Fruit fly (Drosophila melanogaster): Measurements from ENCODE around the gene CG13308.

The CG13308 gene

dm6 chr3L:8813484-8813883 lies 5.1 kb downstream of the CG13308 start (continued):
- no peak for TF ChIP-seq CG2129 (GFP tag; IDR thresholded peaks at IDR 0.05; ENCODE audit: partially characterized antibody)
- TF ChIP-seq Fer3 (tag; optimal IDR thresholded peaks at IDR 0.05): peak; percentile 17
- TF ChIP-seq sc (optimal IDR thresholded peaks at IDR 0.05): no peak
- TF ChIP-seq sc (GFP tag; optimal IDR thresholded peaks at IDR 0.05): no peak
- no peak for TF ChIP-seq CG31441 (GFP tag; IDR thresholded peaks at IDR 0.05)
- TF ChIP-seq Kr (GFP tag; optimal IDR thresholded peaks at IDR 0.05): no peak
- no peak for TF ChIP-seq CG10431 (GFP tag; optimal IDR thresholded peaks at IDR 0.05)
- TF ChIP-seq corto (GFP tag; optimal IDR thresholded peaks at IDR 0.05): no peak
- no peak for TF ChIP-seq trem (tag; optimal IDR thresholded peaks at IDR 0.05)
- TF ChIP-seq CG13775 (GFP tag; optimal IDR thresholded peaks at IDR 0.05): no peak
- no peak for TF ChIP-seq ato (GFP tag; IDR thresholded peaks at IDR 0.05; ENCODE audit: partially characterized antibody)
- TF ChIP-seq CrebB (tag; optimal IDR thresholded peaks at IDR 0.05): no peak
- no peak for TF ChIP-seq CG6854 (GFP tag; optimal IDR thresholded peaks at IDR 0.05)
- TF ChIP-seq chinmo (GFP tag; IDR thresholded peaks at IDR 0.05; ENCODE audit: partially characterized antibody): no peak
- no peak for TF ChIP-seq amos (GFP tag; IDR thresholded peaks at IDR 0.05; ENCODE audit: partially characterized antibody)
- no peak for TF ChIP-seq Bteb2 (GFP tag; optimal IDR thresholded peaks at IDR 0.05)
- no peak for TF ChIP-seq CkIIα-i1 (GFP tag; IDR thresholded peaks at IDR 0.05)
- TF ChIP-seq Pdp1 (GFP tag; optimal IDR thresholded peaks at IDR 0.05): no peak
- no peak for TF ChIP-seq lbe (GFP tag; optimal IDR thresholded peaks at IDR 0.05)
- no peak for TF ChIP-seq chn (GFP tag; optimal IDR thresholded peaks at IDR 0.05)
- no peak for TF ChIP-seq stwl (tag; optimal IDR thresholded peaks at IDR 0.05)
- TF ChIP-seq eyg (GFP tag; optimal IDR thresholded peaks at IDR 0.05): no peak
- TF ChIP-seq CG16815 (GFP tag; optimal IDR thresholded peaks at IDR 0.05): no peak
- TF ChIP-seq Meics (GFP tag; optimal IDR thresholded peaks at IDR 0.05): no peak
- TF ChIP-seq CG30431 (GFP tag; optimal IDR thresholded peaks at IDR 0.05): no peak
- TF ChIP-seq CG10209 (GFP tag; optimal IDR thresholded peaks at IDR 0.05): no peak
- TF ChIP-seq lola (GFP tag; optimal IDR thresholded peaks at IDR 0.05): no peak
- no peak for TF ChIP-seq sens-2 (GFP tag; IDR thresholded peaks at IDR 0.05)
- TF ChIP-seq HmgD (GFP tag; optimal IDR thresholded peaks at IDR 0.05): no peak
- TF ChIP-seq CoRest (tag; optimal IDR thresholded peaks at IDR 0.05): peak; percentile 1
- no peak for TF ChIP-seq CG3281 (GFP tag; optimal IDR thresholded peaks at IDR 0.05)
- no peak for TF ChIP-seq Atf3 (GFP tag; optimal IDR thresholded peaks at IDR 0.05)
- no peak for TF ChIP-seq pita (GFP tag; optimal IDR thresholded peaks at IDR 0.05)
- no peak for TF ChIP-seq CG17612 (GFP tag; IDR thresholded peaks at IDR 0.05)
- no peak for TF ChIP-seq yki (optimal IDR thresholded peaks at IDR 0.05)
- TF ChIP-seq CG17328 (GFP tag; IDR thresholded peaks at IDR 0.05): peak; percentile 51
- no peak for TF ChIP-seq CG12155 (GFP tag; optimal IDR thresholded peaks at IDR 0.05)
- no peak for TF ChIP-seq unc-4 (GFP tag; IDR thresholded peaks at IDR 0.05; ENCODE audit: partially characterized antibody)
- no peak for TF ChIP-seq D (optimal IDR thresholded peaks at IDR 0.05)
- TF ChIP-seq D (GFP tag; optimal IDR thresholded peaks at IDR 0.05): peak; percentile 12
- no peak for TF ChIP-seq Doc2 (GFP tag; IDR thresholded peaks at IDR 0.05)
- TF ChIP-seq CG6791 (GFP tag; IDR thresholded peaks at IDR 0.05; ENCODE audit: partially characterized antibody): no peak
- TF ChIP-seq cwo (GFP tag; optimal IDR thresholded peaks at IDR 0.05): no peak
- TF ChIP-seq p53 (GFP tag; optimal IDR thresholded peaks at IDR 0.05): no peak
- no peak for TF ChIP-seq CG11398 (GFP tag; optimal IDR thresholded peaks at IDR 0.05)
- TF ChIP-seq Hsf (GFP tag; optimal IDR thresholded peaks at IDR 0.05): no peak
- no peak for TF ChIP-seq CG4360 (GFP tag; IDR thresholded peaks at IDR 0.05)
- no peak for TF ChIP-seq CG2202 (tag; optimal IDR thresholded peaks at IDR 0.05)
- TF ChIP-seq nmo (GFP tag; optimal IDR thresholded peaks at IDR 0.05): peak; percentile 23
- TF ChIP-seq NfI (GFP tag; optimal IDR thresholded peaks at IDR 0.05): no peak
- TF ChIP-seq CG30403 (GFP tag; optimal IDR thresholded peaks at IDR 0.05): peak; percentile 25
- no peak for TF ChIP-seq fd102C (GFP tag; optimal IDR thresholded peaks at IDR 0.05)
